Worm (Caenorhabditis elegans) whole organism, early embryonic: Measurements from ENCODE around the gene F38A6.4.

Experiments
- B0310.2 ChIP-seq: sonication (generic microtip); optimal IDR thresholded peaks from 2 replicates; lab custom pipeline; 2016; ENCODE audit warnings: mild to moderate bottlenecking, missing genetic modification characterization, missing compliant biosample characterization
- F13C5.2 ChIP-seq: sonication (generic microtip); optimal IDR thresholded peaks from 2 replicates; lab custom pipeline; 2017; ENCODE audit warnings: mild to moderate bottlenecking, missing genetic modification characterization, inconsistent platforms, missing compliant biosample characterization
- aly-1 ChIP-seq: sonication (generic microtip); optimal IDR thresholded peaks from 2 replicates; lab custom pipeline; 2016; ENCODE audit warnings: missing genetic modification characterization, missing compliant biosample characterization
- ama-1 ChIP-seq: fragments of 150-350 bp; optimal IDR thresholded peaks from 2 replicates; lab custom pipeline; 2014
- ets-7 ChIP-seq: sonication (generic microtip); optimal IDR thresholded peaks from 2 replicates; lab custom pipeline; 2016; ENCODE audit warnings: missing genotype, missing genetic modification characterization, missing compliant biosample characterization
- flt-1 ChIP-seq: fragments of 200-800 bp; sonication (Bioruptor generic); IDR thresholded peaks from 2 replicates; pipeline ENCODE4 v1.3.6; 2022; ENCODE audit warnings: missing genetic modification characterization, missing compliant biosample characterization
- hmbx-1 ChIP-seq: sonication (generic microtip); optimal IDR thresholded peaks from 2 replicates; lab custom pipeline; 2016; ENCODE audit warnings: mild to moderate bottlenecking, missing genetic modification characterization, missing compliant biosample characterization
- hnd-1 ChIP-seq: sonication (generic microtip); optimal IDR thresholded peaks from 2 replicates; lab custom pipeline; 2016; ENCODE audit warnings: missing genetic modification characterization, missing compliant biosample characterization
- pes-1 ChIP-seq: fragments of 200-800 bp; sonication (Bioruptor generic); IDR thresholded peaks from 2 replicates; pipeline ENCODE4 v1.3.6; 2022; ENCODE audit warnings: missing genetic modification reagents, missing genetic modification characterization, missing compliant biosample characterization
- scrt-1 ChIP-seq: fragments of 200-800 bp; sonication (Bioruptor generic); IDR thresholded peaks from 2 replicates; pipeline ENCODE4 v1.3.6; 2022; ENCODE audit warnings: missing genetic modification characterization, missing compliant biosample characterization
- sea-1 ChIP-seq: fragments of 200-800 bp; sonication (Bioruptor generic); conservative IDR thresholded peaks from 2 replicates; pipeline ENCODE4 v1.3.6; 2022; ENCODE audit warnings: missing genetic modification characterization, missing compliant biosample characterization
- tbx-11 ChIP-seq: fragments of 200-800 bp; sonication (Bioruptor generic); IDR thresholded peaks from 2 replicates; pipeline ENCODE4 v1.3.6; 2022; ENCODE audit warnings: missing genetic modification characterization, missing compliant biosample characterization
- tbx-37 ChIP-seq: fragments of 200-800 bp; sonication (Bioruptor generic); conservative IDR thresholded peaks from 2 replicates; pipeline ENCODE4 v1.3.6; 2022; ENCODE audit warnings: missing genetic modification reagents, missing genetic modification characterization, missing compliant biosample characterization

ce11 chrV:20744290-20744837, 30.8 kb downstream of the F38A6.4 start, which contains the start of gene dnj-25:
- TF ChIP-seq tbx-37 (no peak), ama-1 (no peak), sea-1 (GFP tag; lab: Robert Waterston, UW) (no peak), tbx-11 (GFP tag; lab: Robert Waterston, UW) (no peak), ets-7 (tag; lab: Kevin White, UChicago) (no peak), hmbx-1 (tag; lab: Kevin White, UChicago) (no peak), B0310.2 (no peak), scrt-1 (GFP tag; lab: Robert Waterston, UW) (no peak), F13C5.2 (peak; percentile 27), aly-1 (no peak), hnd-1 (no peak), flt-1 (no peak), pes-1 (no peak)
